Fruit fly (Drosophila melanogaster): ENCODE measurements around the gene CG11816.
A peak's percentile ranks its signal among the peaks of the same experiment; 100 is the strongest.

Gene CG11816

DNA sequence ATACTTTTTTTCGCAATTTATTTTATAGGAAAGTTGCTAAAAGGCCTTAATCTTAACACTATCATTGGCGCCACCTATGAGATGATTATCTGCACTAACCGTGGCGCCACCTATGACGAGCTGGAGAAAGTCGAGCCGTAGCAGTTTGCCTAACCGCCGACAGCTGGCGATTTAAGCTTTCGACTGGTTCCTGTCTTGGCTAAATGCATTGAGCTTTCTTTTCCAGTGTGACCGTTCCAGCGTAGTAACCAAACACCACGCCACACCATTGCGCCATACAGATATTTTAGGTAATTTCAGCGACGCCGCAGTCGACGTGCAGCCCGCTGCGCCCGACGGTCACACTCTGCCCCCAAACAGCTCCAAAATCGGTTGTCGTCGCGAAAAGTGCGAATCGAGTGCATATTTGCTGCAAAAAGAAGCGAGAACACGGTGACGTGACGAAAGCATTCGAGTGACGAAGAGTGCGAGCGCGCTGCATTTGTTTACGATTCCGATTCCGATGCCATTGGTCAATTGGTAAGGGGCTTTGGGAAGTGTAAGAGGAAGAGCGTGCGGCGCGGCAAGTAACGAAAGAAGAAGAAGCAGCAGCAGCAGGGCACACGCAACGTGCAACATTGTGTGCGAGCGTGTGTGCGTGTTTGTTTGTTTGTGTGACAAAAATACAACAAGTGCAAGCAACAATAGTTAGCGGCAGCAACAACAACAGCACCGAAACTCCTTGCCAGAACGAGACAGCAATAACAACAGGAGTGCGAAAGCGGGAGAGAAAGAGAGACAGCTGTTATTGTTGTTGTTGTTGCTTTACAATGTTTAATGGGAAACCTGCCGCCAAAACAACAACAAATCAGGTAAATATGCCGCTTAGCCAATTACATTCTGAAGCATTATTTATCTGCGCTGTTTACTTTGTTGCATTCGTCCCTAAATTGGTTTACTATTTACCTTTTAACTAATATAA lies 8.2 kb upstream of the CG11816 start, which contains the start of the genes CG46311 and Tpst (continued):
- peak; percentile 33; the same call in 1 of the 2 replicates for TF ChIP-seq bbx (GFP tag; IDR thresholded peaks at IDR 0.05; ENCODE audit: partially characterized antibody)
- peak; percentile 88 for TF ChIP-seq Rfx (GFP tag; IDR thresholded peaks at IDR 0.05)
- TF ChIP-seq CG17912 (GFP tag; optimal IDR thresholded peaks at IDR 0.05) = peak; percentile 72
- no peak for TF ChIP-seq CG10462 (GFP tag; optimal IDR thresholded peaks at IDR 0.05)
- TF ChIP-seq CG10654 (GFP tag; optimal IDR thresholded peaks at IDR 0.05) = peak; percentile 23
- TF ChIP-seq sd (tag; optimal IDR thresholded peaks at IDR 0.05) = no peak
- peak; percentile 43 for TF ChIP-seq dmrt11E (tag; optimal IDR thresholded peaks at IDR 0.05)
- TF ChIP-seq cas (GFP tag; IDR thresholded peaks at IDR 0.05) = 0 out of 2 replicates have a peak, but pooled peaks have one; percentile 11
- TF ChIP-seq CG2202 (tag; optimal IDR thresholded peaks at IDR 0.05) = no peak
- TF ChIP-seq nau (GFP tag; optimal IDR thresholded peaks at IDR 0.05) = no peak
- TF ChIP-seq vvl (GFP tag; IDR thresholded peaks at IDR 0.05) = peak; percentile 78
- TF ChIP-seq NK7.1 (GFP tag; optimal IDR thresholded peaks at IDR 0.05) = peak; percentile 39
- peak; percentile 57 for TF ChIP-seq CG10267 (tag; optimal IDR thresholded peaks at IDR 0.05)
- TF ChIP-seq bsh (GFP tag; optimal IDR thresholded peaks at IDR 0.05) = peak; percentile 22 to 55
- TF ChIP-seq CG6272 (GFP tag; IDR thresholded peaks at IDR 0.05) = no peak
- TF ChIP-seq CG33557 (GFP tag; optimal IDR thresholded peaks at IDR 0.05) = peak; percentile 4
- peak; percentile 12 for TF ChIP-seq bigmax (GFP tag; optimal IDR thresholded peaks at IDR 0.05)
- no peak for TF ChIP-seq nerfin-1 (tag; optimal IDR thresholded peaks at IDR 0.05)
- no peak for TF ChIP-seq Elba2 (GFP tag; optimal IDR thresholded peaks at IDR 0.05)
- peak; percentile 17; the same call in 1 of the 2 replicates for TF ChIP-seq H2.0 (GFP tag; IDR thresholded peaks at IDR 0.05)
- TF ChIP-seq ATbp (GFP tag; optimal IDR thresholded peaks at IDR 0.05) = peak; percentile 6
- TF ChIP-seq CG9609 (GFP tag; optimal IDR thresholded peaks at IDR 0.05) = peak; percentile 62
- TF ChIP-seq Taf1 (GFP tag; IDR thresholded peaks at IDR 0.05) = 0 out of 2 replicates have a peak, but pooled peaks have one; percentile 19
- TF ChIP-seq al (GFP tag; IDR thresholded peaks at IDR 0.05) = peak; percentile 26; the same call in 1 of the 2 replicates
- peak; percentile 21; the same call in 1 of the 3 replicates for TF ChIP-seq row (GFP tag; IDR thresholded peaks at IDR 0.05)
- peak; percentile 4 for TF ChIP-seq ems (GFP tag; optimal IDR thresholded peaks at IDR 0.05)
- TF ChIP-seq sna (GFP tag; IDR thresholded peaks at IDR 0.05; ENCODE audit: partially characterized antibody) = 0 out of 2 replicates have a peak, but pooled peaks have one; percentile 34
- TF ChIP-seq CG1529 (GFP tag; optimal IDR thresholded peaks at IDR 0.05) = no peak
- peak; percentile 22 for TF ChIP-seq CG4854 (GFP tag; optimal IDR thresholded peaks at IDR 0.05)
- peak; percentile 50 for TF ChIP-seq CG4820 (GFP tag; optimal IDR thresholded peaks at IDR 0.05)
- TF ChIP-seq CG5245 (GFP tag; optimal IDR thresholded peaks at IDR 0.05) = peak; percentile 82
- peak; percentile 72 for TF ChIP-seq H15 (GFP tag; IDR thresholded peaks at IDR 0.05)
- TF ChIP-seq CG15269 (tag; optimal IDR thresholded peaks at IDR 0.05) = peak; percentile 33
- TF ChIP-seq Sry-β (GFP tag; optimal IDR thresholded peaks at IDR 0.05) = no peak
- TF ChIP-seq nom (GFP tag; optimal IDR thresholded peaks at IDR 0.05) = peak; percentile 31
- TF ChIP-seq bab2 (GFP tag; optimal IDR thresholded peaks at IDR 0.05) = peak; percentile 72
- TF ChIP-seq tin (GFP tag; optimal IDR thresholded peaks at IDR 0.05) = peak; percentile 76
- TF ChIP-seq Dip2 (GFP tag; IDR thresholded peaks at IDR 0.05) = no peak
- TF ChIP-seq tap (tag; optimal IDR thresholded peaks at IDR 0.05) = no peak
- TF ChIP-seq CG9817 (tag; optimal IDR thresholded peaks at IDR 0.05) = peak; percentile 56
- peak; percentile 41 for TF ChIP-seq Six4 (GFP tag; optimal IDR thresholded peaks at IDR 0.05)
- TF ChIP-seq Ssrp (tag; optimal IDR thresholded peaks at IDR 0.05) = no peak
- TF ChIP-seq otp (GFP tag; IDR thresholded peaks at IDR 0.05) = 0 out of 3 replicates have a peak, but pooled peaks have one; percentile 57
- TF ChIP-seq GATAe (GFP tag; conservative IDR thresholded peaks at IDR 0.05) = no peak
- TF ChIP-seq ranshi (GFP tag; IDR thresholded peaks at IDR 0.05) = no peak
- no peak for TF ChIP-seq lov (optimal IDR thresholded peaks at IDR 0.05)
- peak; percentile 62; the same call in 1 of the 3 replicates for TF ChIP-seq lov (GFP tag; IDR thresholded peaks at IDR 0.05)
- TF ChIP-seq CG3726 (GFP tag; IDR thresholded peaks at IDR 0.05) = no peak

Measured in whole organism, embryonic.